Worm (Caenorhabditis elegans): ENCODE measurements around the gene arcp-1.
A peak's percentile ranks its signal among the peaks of the same experiment; 100 is the strongest.

Gene arcp-1

DNA sequence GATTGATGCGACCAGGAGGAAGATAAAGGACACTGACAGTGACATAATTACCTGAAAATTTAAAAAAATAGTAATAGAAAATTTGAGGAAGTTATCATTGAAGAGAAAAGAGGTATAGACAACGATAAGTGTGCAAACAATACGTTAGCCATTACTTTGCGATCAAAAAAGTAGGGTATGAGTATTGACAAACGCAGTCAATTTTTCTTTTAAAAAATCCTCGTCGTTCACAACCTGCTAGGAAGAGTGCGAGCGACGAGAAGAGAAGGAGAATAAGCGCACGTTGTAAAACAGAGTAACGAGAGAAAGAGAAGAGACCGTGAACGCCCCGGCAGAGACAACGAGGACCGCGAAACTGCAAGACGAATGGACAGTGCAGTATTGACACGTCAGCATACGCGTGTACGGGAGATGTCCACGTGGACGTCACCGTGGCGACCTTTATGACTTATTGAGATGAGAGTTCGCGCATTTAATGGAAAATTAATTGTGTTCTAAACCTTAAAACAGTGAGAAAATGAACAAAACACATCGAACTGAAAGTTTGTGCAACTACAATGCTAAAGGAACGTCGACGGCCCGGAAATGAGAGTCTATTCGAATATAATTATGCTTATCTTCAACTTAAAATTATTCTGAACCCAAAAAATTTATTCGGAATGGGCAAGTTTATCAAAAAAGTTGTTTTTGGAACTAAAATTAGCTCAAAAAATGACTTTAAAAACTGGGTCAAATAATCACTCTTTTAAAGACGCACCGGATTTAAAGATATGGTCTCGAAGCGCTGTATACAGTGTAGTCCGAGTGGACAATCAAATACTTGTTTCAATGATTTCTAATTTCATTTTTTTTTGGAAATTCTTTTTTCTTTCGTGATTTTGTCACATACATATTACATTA is 57.6 kb downstream of the arcp-1 start, which contains the start of the genes pdi-1 and C14B1.2 (continued):
- TF ChIP-seq lir-3 (tag; optimal IDR thresholded peaks at IDR 0.05; ENCODE audit: poor library complexity) (no peak), elt-3 (tag; optimal IDR thresholded peaks at IDR 0.05) (peak in 1 of 6 experiments; percentile 22), alr-1 (tag; optimal IDR thresholded peaks at IDR 0.05; ENCODE audit: borderline replicate concordance) (no peak), lin-15B (tag; optimal IDR thresholded peaks at IDR 0.05) (no peak), ceh-8 (GFP tag; optimal IDR thresholded peaks at IDR 0.05) (no peak), nhr-76 (tag; optimal IDR thresholded peaks at IDR 0.05) (no peak), skn-1 (tag; optimal IDR thresholded peaks at IDR 0.05) (no peak), ztf-11 (tag; optimal IDR thresholded peaks at IDR 0.05) (no peak), efl-3 (GFP tag; optimal IDR thresholded peaks at IDR 0.05) (no peak), fos-1 (tag; optimal IDR thresholded peaks at IDR 0.05) (no peak)

DNA sequence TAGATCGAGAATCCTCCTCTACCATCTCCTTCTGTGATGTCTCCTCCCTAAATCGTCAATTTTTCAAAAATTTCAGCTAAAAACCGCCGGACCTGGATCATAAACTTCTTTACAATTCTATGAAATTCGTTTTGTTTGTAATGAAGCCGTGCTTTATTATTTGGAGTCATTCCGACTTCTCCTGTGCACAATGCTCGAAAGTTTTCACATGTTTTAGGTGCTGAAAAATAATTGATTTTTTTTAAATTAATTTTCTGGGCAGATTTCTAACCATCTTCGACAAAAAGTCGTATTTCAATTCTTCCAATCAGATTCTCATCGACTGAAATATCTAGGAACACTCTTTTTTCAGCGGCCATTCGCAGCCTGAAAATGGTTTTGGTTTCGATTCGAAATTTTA is 59.9 kb downstream of the arcp-1 start, which contains the start of gene cyn-9:
TSS of gene cyn-9 (minus strand) at position 366 of the 400 bp plus-strand sequence.
- TF ChIP-seq tbx-2 (tag; optimal IDR thresholded peaks at IDR 0.05) (no peak), F16B12.6 (tag; optimal IDR thresholded peaks at IDR 0.05) (no peak), grh-1 (GFP tag; IDR thresholded peaks at IDR 0.05) (no peak), C04F5.9 (tag; optimal IDR thresholded peaks at IDR 0.05) (no peak), nhr-19 (GFP tag; conservative IDR thresholded peaks at IDR 0.05) (no peak), ces-1 (GFP tag; optimal IDR thresholded peaks at IDR 0.05) (no peak)

DNA sequence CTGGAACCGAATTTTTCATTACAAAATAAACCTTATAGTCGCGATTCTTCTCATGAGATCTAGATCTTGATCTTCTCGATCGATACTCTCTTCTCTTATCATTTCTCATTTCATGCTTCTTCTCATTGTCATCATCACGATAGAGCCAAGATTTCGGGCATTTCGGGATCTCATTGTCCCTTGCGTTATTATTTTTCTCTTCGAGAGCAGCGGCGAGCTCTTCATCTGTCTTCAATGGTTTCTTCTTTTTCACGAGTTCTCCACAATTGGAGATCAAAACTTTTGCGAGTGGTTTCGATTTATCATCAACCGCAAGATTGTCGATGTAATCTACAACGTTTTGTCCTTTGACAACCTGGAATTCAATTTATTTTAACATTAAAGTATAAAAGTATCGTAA is 60.8 kb downstream of the arcp-1 start:
- TF ChIP-seq alr-1 (tag; optimal IDR thresholded peaks at IDR 0.05; ENCODE audit: borderline replicate concordance): no peak
- TF ChIP-seq egl-27 (tag; optimal IDR thresholded peaks at IDR 0.05): no peak
- no peak for TF ChIP-seq hpl-2 (GFP tag; optimal IDR thresholded peaks at IDR 0.05)
- no peak for TF ChIP-seq nhr-47 (tag; optimal IDR thresholded peaks at IDR 0.05)
- no peak for TF ChIP-seq ceh-63 (GFP tag; optimal IDR thresholded peaks at IDR 0.05)
- no peak for TF ChIP-seq nhr-76 (tag; optimal IDR thresholded peaks at IDR 0.05)
- TF ChIP-seq ztf-4 (tag; optimal IDR thresholded peaks at IDR 0.05): no peak
- no peak for TF ChIP-seq xbp-1 (tag; optimal IDR thresholded peaks at IDR 0.05)
- TF ChIP-seq swsn-7 (tag; optimal IDR thresholded peaks at IDR 0.05): no peak
- no peak for TF ChIP-seq snu-23 (GFP tag; optimal IDR thresholded peaks at IDR 0.05)
- TF ChIP-seq ces-1 (GFP tag; optimal IDR thresholded peaks at IDR 0.05): no peak
- TF ChIP-seq hlh-17 (GFP tag; optimal IDR thresholded peaks at IDR 0.05; ENCODE audit: borderline replicate concordance): no peak
